Fruit fly (Drosophila melanogaster): Measurements from ENCODE around the gene RpL13A.

The RpL13A gene

dm6 chr3R:5627552-5627951 is 3.3 kb downstream of the RpL13A start, which contains the start of gene CG31551:
Gene CG31551 (plus strand): TSS chr3R:5627852.
- no peak for TF ChIP-seq phol (tag; optimal IDR thresholded peaks at IDR 0.05)
- no peak for TF ChIP-seq btn (GFP tag; optimal IDR thresholded peaks at IDR 0.05)
- no peak for TF ChIP-seq eve (GFP tag; optimal IDR thresholded peaks at IDR 0.05)
- no peak for TF ChIP-seq D19B (GFP tag; optimal IDR thresholded peaks at IDR 0.05)
- TF ChIP-seq ERR (GFP tag; optimal IDR thresholded peaks at IDR 0.05), result no peak
- TF ChIP-seq tin (GFP tag; optimal IDR thresholded peaks at IDR 0.05), result no peak
- no peak for TF ChIP-seq NfI (GFP tag; optimal IDR thresholded peaks at IDR 0.05)
- no peak for TF ChIP-seq zen (tag; optimal IDR thresholded peaks at IDR 0.05)
- no peak for TF ChIP-seq Blimp-1 (GFP tag; optimal IDR thresholded peaks at IDR 0.05)
- TF ChIP-seq dan (GFP tag; IDR thresholded peaks at IDR 0.05), result no peak
- no peak for TF ChIP-seq tgo (GFP tag; IDR thresholded peaks at IDR 0.05)
- no peak for TF ChIP-seq odd (GFP tag; optimal IDR thresholded peaks at IDR 0.05)

dm6 chr3R:5632182-5632581 is 7.9 kb downstream of the RpL13A start, which contains the start of gene CG31549:
Gene CG31549 (plus strand): TSS chr3R:5632192.
- TF ChIP-seq Pdp1 (GFP tag; optimal IDR thresholded peaks at IDR 0.05), result no peak
- no peak for TF ChIP-seq CG18764 (GFP tag; optimal IDR thresholded peaks at IDR 0.05)
- TF ChIP-seq CG34376 (GFP tag; optimal IDR thresholded peaks at IDR 0.05), result peak; percentile 13
- TF ChIP-seq ewg (GFP tag; optimal IDR thresholded peaks at IDR 0.05), result no peak
- no peak for TF ChIP-seq so (GFP tag; IDR thresholded peaks at IDR 0.05)
- no peak for TF ChIP-seq Jarid2 (GFP tag; optimal IDR thresholded peaks at IDR 0.05)
- TF ChIP-seq Gsc (GFP tag; IDR thresholded peaks at IDR 0.05), result no peak
- no peak for TF ChIP-seq CG31365 (tag; optimal IDR thresholded peaks at IDR 0.05)
- TF ChIP-seq CG34224 (GFP tag; IDR thresholded peaks at IDR 0.05; ENCODE audit: partially characterized antibody), result 0 out of 3 replicates have a peak, but pooled peaks have one; percentile 41
- TF ChIP-seq Deaf1 (tag; optimal IDR thresholded peaks at IDR 0.05), result no peak
- TF ChIP-seq repo (GFP tag; optimal IDR thresholded peaks at IDR 0.05), result no peak
- TF ChIP-seq wek (GFP tag; optimal IDR thresholded peaks at IDR 0.05), result no peak
- no peak for TF ChIP-seq sisA (GFP tag; IDR thresholded peaks at IDR 0.05)
- no peak for TF ChIP-seq CG16813 (GFP tag; IDR thresholded peaks at IDR 0.05; ENCODE audit: partially characterized antibody)
- TF ChIP-seq pros (GFP tag; optimal IDR thresholded peaks at IDR 0.05), result no peak
- no peak for TF ChIP-seq CG17361 (GFP tag; IDR thresholded peaks at IDR 0.05)
- TF ChIP-seq ttk (GFP tag; IDR thresholded peaks at IDR 0.05), result no peak
- no peak for TF ChIP-seq CG10366 (GFP tag; IDR thresholded peaks at IDR 0.05)
- no peak for TF ChIP-seq Atf6 (GFP tag; IDR thresholded peaks at IDR 0.05)
- TF ChIP-seq CG15514 (GFP tag; optimal IDR thresholded peaks at IDR 0.05), result peak; percentile 32
- no peak for TF ChIP-seq Dek (tag; optimal IDR thresholded peaks at IDR 0.05)
- no peak for TF ChIP-seq ind (GFP tag; optimal IDR thresholded peaks at IDR 0.05)
- TF ChIP-seq insv (GFP tag; optimal IDR thresholded peaks at IDR 0.05), result no peak
- TF ChIP-seq bowl (GFP tag; IDR thresholded peaks at IDR 0.05), result no peak
- TF ChIP-seq CG1602 (GFP tag; optimal IDR thresholded peaks at IDR 0.05), result no peak
- TF ChIP-seq CG4404 (GFP tag; IDR thresholded peaks at IDR 0.05), result no peak
- no peak for TF ChIP-seq Awh (GFP tag; IDR thresholded peaks at IDR 0.05)
- no peak for TF ChIP-seq wdn (GFP tag; IDR thresholded peaks at IDR 0.05)
- no peak for TF ChIP-seq fd3F (GFP tag; optimal IDR thresholded peaks at IDR 0.05)
- TF ChIP-seq Dref (GFP tag; IDR thresholded peaks at IDR 0.05), result peak; percentile 49
- no peak for TF ChIP-seq CG15479 (GFP tag; optimal IDR thresholded peaks at IDR 0.05)
- TF ChIP-seq H15 (GFP tag; IDR thresholded peaks at IDR 0.05), result no peak
- no peak for TF ChIP-seq Antp (GFP tag; optimal IDR thresholded peaks at IDR 0.05)
- TF ChIP-seq Ptx1 (GFP tag; IDR thresholded peaks at IDR 0.05), result no peak
- no peak for TF ChIP-seq CG6254 (GFP tag; optimal IDR thresholded peaks at IDR 0.05)
- TF ChIP-seq CG4617 (GFP tag; optimal IDR thresholded peaks at IDR 0.05; ENCODE audit: borderline replicate concordance), result no peak
- peak; percentile 57 for TF ChIP-seq ftz-f1 (GFP tag; optimal IDR thresholded peaks at IDR 0.05)
- TF ChIP-seq tgo (GFP tag; IDR thresholded peaks at IDR 0.05), result no peak
- no peak for TF ChIP-seq CG7786 (GFP tag; optimal IDR thresholded peaks at IDR 0.05)
- no peak for TF ChIP-seq crc (GFP tag; optimal IDR thresholded peaks at IDR 0.05)

Data from whole organism, embryonic.